Fruit fly (Drosophila melanogaster) whole organism, prepupa: ENCODE data around the gene CG17681.

Experiments
- Blimp-1 ChIP-seq: fragments of 200-800 bp; sonication (Bioruptor generic); optimal IDR thresholded peaks from 3 replicates; lab custom pipeline; 2017; ENCODE audit warnings: missing biosample characterization, missing genetic modification characterization, mild to moderate bottlenecking, moderate library complexity, missing genetic modification reagents
- CG10631 ChIP-seq: fragments of 200-800 bp; sonication (Bioruptor generic); optimal IDR thresholded peaks from 2 replicates; lab custom pipeline; 2016; ENCODE audit warnings: missing biosample characterization, missing genetic modification characterization
- CG10669 ChIP-seq: fragments of 200-800 bp; sonication (Bioruptor generic); optimal IDR thresholded peaks from 3 replicates; lab custom pipeline; 2018; ENCODE audit warnings: missing biosample characterization, mild to moderate bottlenecking, missing genetic modification characterization, moderate library complexity
- CG11294 ChIP-seq: fragments of 200-800 bp; sonication (Bioruptor generic); IDR thresholded peaks from 2 replicates; pipeline ENCODE4 v1.3.6; 2022; ENCODE audit warnings: missing biosample characterization, missing genetic modification characterization
- CG11762 ChIP-seq: fragments of 200-800 bp; sonication (Bioruptor generic); optimal IDR thresholded peaks from 3 replicates; lab custom pipeline; 2016; ENCODE audit warnings: missing biosample characterization, missing genetic modification characterization; ENCODE audit not compliant: insufficient read depth
- CG15336 ChIP-seq: fragments of 200-800 bp; sonication (Bioruptor generic); IDR thresholded peaks from 2 replicates; pipeline ENCODE4 v1.3.6; 2022; ENCODE audit warnings: missing biosample characterization, missing genetic modification characterization
- CG1621 ChIP-seq: fragments of 200-800 bp; sonication (Bioruptor generic); optimal IDR thresholded peaks from 3 replicates; lab custom pipeline; 2018; ENCODE audit warnings: missing biosample characterization, mild to moderate bottlenecking, missing genetic modification characterization
- CG16779 ChIP-seq: fragments of 200-800 bp; sonication (Bioruptor generic); optimal IDR thresholded peaks from 3 replicates; lab custom pipeline; 2017; ENCODE audit warnings: missing biosample characterization, mild to moderate bottlenecking, missing genetic modification characterization
- CG3032 ChIP-seq: fragments of 200-800 bp; optimal IDR thresholded peaks from 2 replicates; lab custom pipeline; 2019; ENCODE audit warnings: missing biosample characterization, mild to moderate bottlenecking, missing genetic modification characterization, moderate library complexity
- CG32006 ChIP-seq: fragments of 200-800 bp; sonication (Bioruptor generic); optimal IDR thresholded peaks from 3 replicates; lab custom pipeline; 2017; ENCODE audit warnings: missing biosample characterization, mild to moderate bottlenecking, missing genetic modification characterization
- CG34406 ChIP-seq: fragments of 200-800 bp; sonication (Bioruptor generic); optimal IDR thresholded peaks from 3 replicates; lab custom pipeline; 2016; ENCODE audit warnings: missing biosample characterization, missing genetic modification characterization
- CG6276 ChIP-seq: fragments of 200-800 bp; sonication (Bioruptor generic); optimal IDR thresholded peaks from 2 replicates; lab custom pipeline; 2017; ENCODE audit warnings: missing biosample characterization, mild to moderate bottlenecking, missing genetic modification characterization
- CG6792 ChIP-seq: fragments of 200-800 bp; sonication (Bioruptor generic); optimal IDR thresholded peaks from 3 replicates; lab custom pipeline; 2016; ENCODE audit warnings: missing biosample characterization, missing genetic modification characterization
- CG7368 ChIP-seq: fragments of 200-800 bp; sonication (Bioruptor generic); optimal IDR thresholded peaks from 3 replicates; lab custom pipeline; 2016; ENCODE audit warnings: missing biosample characterization, missing genetic modification characterization
- CG8119 ChIP-seq: fragments of 200-800 bp; sonication (Bioruptor generic); IDR thresholded peaks from 3 replicates; pipeline ENCODE4 v1.3.6; 2022; ENCODE audit warnings: missing biosample characterization, missing genetic modification characterization
- CG8319 ChIP-seq: fragments of 200-800 bp; sonication (Bioruptor generic); optimal IDR thresholded peaks from 3 replicates; lab custom pipeline; 2016; ENCODE audit warnings: missing biosample characterization, missing genetic modification characterization
- CG9139 ChIP-seq: fragments of 200-800 bp; sonication (Bioruptor generic); optimal IDR thresholded peaks from 3 replicates; lab custom pipeline; 2017; ENCODE audit warnings: missing biosample characterization, mild to moderate bottlenecking, missing genetic modification characterization
- Eip78C ChIP-seq: fragments of 200-800 bp; sonication (Bioruptor generic); peaks from one replicate; lab custom pipeline; 2016; ENCODE audit warnings: missing biosample characterization, missing genetic modification characterization
- Eip93F ChIP-seq: fragments of 200-800 bp; sonication (Bioruptor generic); optimal IDR thresholded peaks from 2 replicates; lab custom pipeline; 2016; ENCODE audit warnings: missing biosample characterization, mild to moderate bottlenecking, missing genetic modification characterization
- Ets96B ChIP-seq: fragments of 200-800 bp; optimal IDR thresholded peaks from 2 replicates; lab custom pipeline; 2019; ENCODE audit warnings: missing biosample characterization, mild to moderate bottlenecking, missing genetic modification characterization, moderate library complexity
- Hr38 ChIP-seq: sonication (Bioruptor generic); optimal IDR thresholded peaks from 2 replicates; lab custom pipeline; 2016; ENCODE audit warnings: missing biosample characterization, missing genetic modification characterization
- Hr39 ChIP-seq: fragments of 200-800 bp; sonication (Bioruptor generic); optimal IDR thresholded peaks from 2 replicates; lab custom pipeline; 2016; ENCODE audit warnings: missing biosample characterization, missing genetic modification characterization
- Met ChIP-seq: fragments of 200-800 bp; sonication (Bioruptor generic); optimal IDR thresholded peaks from 3 replicates; lab custom pipeline; 2016; ENCODE audit warnings: missing biosample characterization, missing genetic modification characterization
- Smox ChIP-seq: fragments of 200-800 bp; sonication (Bioruptor generic); optimal IDR thresholded peaks from 3 replicates; lab custom pipeline; 2016; ENCODE audit warnings: missing biosample characterization, missing genetic modification characterization
- Sox14 ChIP-seq: fragments of 200-800 bp; sonication (Bioruptor generic); optimal IDR thresholded peaks from 3 replicates; lab custom pipeline; 2016; ENCODE audit warnings: missing biosample characterization, missing genetic modification characterization
- achi ChIP-seq: fragments of 200-800 bp; sonication (Bioruptor generic); optimal IDR thresholded peaks from 3 replicates; lab custom pipeline; 2016; ENCODE audit warnings: missing biosample characterization, missing genetic modification characterization
- cyc ChIP-seq: fragments of 200-800 bp; sonication (Bioruptor generic); optimal IDR thresholded peaks from 3 replicates; lab custom pipeline; 2016; ENCODE audit warnings: missing biosample characterization, missing genetic modification characterization
- dsx ChIP-seq: fragments of 200-800 bp; optimal IDR thresholded peaks from 3 replicates; lab custom pipeline; 2019; ENCODE audit warnings: missing biosample characterization, mild to moderate bottlenecking, missing genetic modification characterization, moderate library complexity; ENCODE audit not compliant: poor library complexity, severe bottlenecking
- eg ChIP-seq: fragments of 200-800 bp; sonication (Bioruptor generic); IDR thresholded peaks from 3 replicates; pipeline ENCODE4 v1.3.6; 2022; ENCODE audit warnings: missing biosample characterization, missing genetic modification characterization
- esn ChIP-seq: fragments of 200-800 bp; sonication (Bioruptor generic); optimal IDR thresholded peaks from 2 replicates; lab custom pipeline; 2016; ENCODE audit warnings: missing biosample characterization, mild to moderate bottlenecking, missing genetic modification characterization, moderate library complexity
- fd59A ChIP-seq: fragments of 200-800 bp; sonication (Bioruptor generic); optimal IDR thresholded peaks from 2 replicates; lab custom pipeline; 2017; ENCODE audit warnings: missing biosample characterization, mild to moderate bottlenecking, missing genetic modification characterization, missing genetic modification reagents
- fd85E ChIP-seq: fragments of 200-800 bp; sonication (Bioruptor generic); optimal IDR thresholded peaks from 3 replicates; lab custom pipeline; 2016; ENCODE audit warnings: missing biosample characterization, missing genetic modification characterization
- fkh ChIP-seq: fragments of 200-800 bp; sonication (Bioruptor generic); optimal IDR thresholded peaks from 3 replicates; lab custom pipeline; 2017; ENCODE audit warnings: missing biosample characterization, mild to moderate bottlenecking, missing genetic modification characterization, moderate library complexity
- lz ChIP-seq: fragments of 200-800 bp; sonication (Bioruptor generic); optimal IDR thresholded peaks from 3 replicates; lab custom pipeline; 2016; ENCODE audit warnings: missing biosample characterization, missing genetic modification characterization
- pdm3 ChIP-seq: fragments of 200-800 bp; sonication (Bioruptor generic); optimal IDR thresholded peaks from 3 replicates; lab custom pipeline; 2016; ENCODE audit warnings: missing biosample characterization, missing genetic modification characterization
- salr ChIP-seq, 2 experiments: fragments of 200-800 bp; sonication (Bioruptor generic); optimal IDR thresholded peaks; 3 replicates each; lab custom pipeline; 2016 to 2018; ENCODE audit warnings: missing biosample characterization in 2 of 2, missing genetic modification characterization in 2 of 2, mild to moderate bottlenecking in 1 of 2
- ss ChIP-seq, 2 experiments: fragments of 200-800 bp; sonication (Bioruptor generic); optimal IDR thresholded peaks; 2 replicates in 1 of 2; 3 replicates in 1 of 2; lab custom pipeline; 2017 to 2018; ENCODE audit warnings: mild to moderate bottlenecking in 2 of 2, missing biosample characterization in 2 of 2, missing genetic modification characterization in 2 of 2, moderate library complexity in 1 of 2
- svp ChIP-seq: fragments of 200-800 bp; sonication (Bioruptor generic); peaks from one replicate; lab custom pipeline; 2016; ENCODE audit warnings: missing biosample characterization, missing genetic modification characterization
- topi ChIP-seq: fragments of 200-800 bp; sonication (Bioruptor generic); optimal IDR thresholded peaks from 3 replicates; lab custom pipeline; 2016; ENCODE audit warnings: missing biosample characterization, missing genetic modification characterization
- vri ChIP-seq: fragments of 200-800 bp; sonication (Bioruptor generic); optimal IDR thresholded peaks from 3 replicates; lab custom pipeline; 2016; ENCODE audit warnings: missing biosample characterization, mild to moderate bottlenecking, missing genetic modification characterization

The CG17681 gene

DNA sequence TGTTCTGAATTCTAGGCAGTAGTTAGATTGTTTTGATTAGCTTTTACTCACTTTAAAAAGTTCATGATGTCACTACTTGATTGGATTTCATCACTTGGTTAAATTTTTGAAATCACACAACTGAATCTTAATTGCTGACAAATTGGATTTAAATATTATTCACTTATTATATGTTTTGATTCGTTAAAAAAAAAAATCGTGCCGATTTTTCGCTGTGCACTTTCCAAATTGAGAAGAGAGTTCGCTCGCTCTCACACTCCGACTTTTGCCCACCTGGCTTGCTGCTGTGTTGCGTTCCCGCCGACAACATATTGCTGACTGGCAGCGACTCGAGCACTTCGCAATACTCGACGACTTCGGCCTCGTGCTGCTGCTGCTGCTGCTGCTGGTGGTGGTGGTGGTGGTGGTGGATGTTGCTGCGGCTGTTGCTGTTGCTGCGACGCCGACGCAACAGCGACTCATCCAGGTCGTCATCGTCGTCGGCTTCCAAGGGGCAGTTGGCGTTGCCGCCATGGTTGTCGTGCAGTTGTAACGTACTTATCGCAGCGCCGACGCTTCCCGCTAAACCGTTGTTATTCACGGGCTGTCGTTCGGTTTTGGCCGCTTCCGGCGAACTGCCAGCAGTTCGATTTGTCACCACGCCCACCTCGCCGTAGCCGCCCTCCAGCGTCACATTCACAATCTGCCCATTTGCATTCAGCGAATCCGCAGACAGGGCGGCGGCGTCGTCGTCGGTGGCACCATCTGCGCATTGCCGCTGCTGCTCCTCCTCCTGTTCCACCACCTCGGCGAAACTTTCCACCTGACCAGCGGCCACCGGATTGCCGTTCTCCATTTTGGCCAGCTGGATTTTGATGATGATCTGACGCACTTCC is 11.2 kb upstream of the CG17681 start (continued):
- TF ChIP-seq dsx (GFP tag; lab: Kevin White, UChicago), result peak; percentile 63
- TF ChIP-seq CG10669 (GFP tag; lab: Kevin White, UChicago), result peak; percentile 57
- TF ChIP-seq salr (GFP tag; optimal IDR thresholded peaks at IDR 0.05; lab: Kevin White, UChicago), result no peak
- peak; percentile 77 for TF ChIP-seq Smox (GFP tag; lab: Kevin White, UChicago)
- peak; percentile 20 for TF ChIP-seq fd85E (GFP tag; lab: Kevin White, UChicago)
- TF ChIP-seq CG34406 (GFP tag; lab: Kevin White, UChicago), result peak; percentile 64
- peak; percentile 57 for TF ChIP-seq CG10631 (GFP tag; lab: Kevin White, UChicago)
- peak; percentile 77 for TF ChIP-seq lz
- peak; percentile 51 for TF ChIP-seq CG8319 (GFP tag; lab: Kevin White, UChicago)
- peak; percentile 76 for TF ChIP-seq topi (GFP tag; lab: Kevin White, UChicago)
- TF ChIP-seq CG3032 (tag; lab: Kevin White, UChicago), result peak; percentile 52
- TF ChIP-seq CG6276 (GFP tag; lab: Kevin White, UChicago), result peak; percentile 74
- TF ChIP-seq CG15336 (GFP tag; lab: Robert Waterston, UW), result peak; percentile 82
- peak; percentile 58 for TF ChIP-seq achi (GFP tag; lab: Kevin White, UChicago)
- peak; percentile 50 for TF ChIP-seq CG16779
- peak; percentile 68 for TF ChIP-seq Hr39 (GFP tag; lab: Kevin White, UChicago)
- peak; percentile 39; the same call in 1 of the 2 replicates for TF ChIP-seq CG11294 (GFP tag; lab: Robert Waterston, UW)
- TF ChIP-seq Ets96B, result peak; percentile 32
- TF ChIP-seq CG9139, result peak; percentile 48
- peak; percentile 61 for TF ChIP-seq CG11762 (GFP tag; lab: Kevin White, UChicago)
- TF ChIP-seq ss (GFP tag; optimal IDR thresholded peaks at IDR 0.05; lab: Kevin White, UChicago), result peak; percentile 22 to 38
- peak; percentile 17 for TF ChIP-seq Hr38
- TF ChIP-seq CG7368 (GFP tag; lab: Kevin White, UChicago), result peak; percentile 44
- peak; percentile 40 for TF ChIP-seq CG1621 (tag; lab: Kevin White, UChicago)
- peak; percentile 78 for TF ChIP-seq Met
- no peak for TF ChIP-seq fd59A (GFP tag; lab: Kevin White, UChicago)
- TF ChIP-seq, all 60 proteins: peak for 53

dm6 chr2L:18143176-18143575 is 9.7 kb upstream of the CG17681 start:
- TF ChIP-seq svp (GFP tag; lab: Kevin White, UChicago) (peak; percentile 91), ss (GFP tag; optimal IDR thresholded peaks at IDR 0.05; lab: Kevin White, UChicago) (no peak)

- TF ChIP-seq vri (GFP tag; lab: Kevin White, UChicago) (peak; percentile 10), fkh (peak; percentile 26), esn (no peak), Sox14 (no peak)
These were observed 8.6 kb upstream of the CG17681 start for dm6 chr2L:18144268-18144834.

dm6 chr2L:18145253-18145652 is 7.7 kb upstream of the CG17681 start:
- TF ChIP-seq fd85E (GFP tag; lab: Kevin White, UChicago) (peak; percentile 69), CG8119 (GFP tag; lab: Robert Waterston, UW) (peak; percentile 85), Smox (GFP tag; lab: Kevin White, UChicago) (peak; percentile 91), CG16779 (peak; percentile 70), Blimp-1 (peak; percentile 75), CG15336 (GFP tag; lab: Robert Waterston, UW) (peak; percentile 81), fkh (peak; percentile 76), CG32006 (peak; percentile 82), CG6792 (GFP tag; lab: Kevin White, UChicago) (peak; percentile 95), achi (GFP tag; lab: Kevin White, UChicago) (peak; percentile 91), Eip93F (GFP tag; lab: Kevin White, UChicago) (peak; percentile 81), CG6276 (GFP tag; lab: Kevin White, UChicago) (peak; percentile 53), CG7368 (GFP tag; lab: Kevin White, UChicago) (peak; percentile 90), lz (peak; percentile 93), pdm3 (peak; percentile 92), svp (GFP tag; lab: Kevin White, UChicago) (peak; percentile 95), CG11762 (GFP tag; lab: Kevin White, UChicago) (peak; percentile 89), CG1621 (tag; lab: Kevin White, UChicago) (peak; percentile 89), Sox14 (peak; percentile 93), Eip78C (GFP tag; lab: Kevin White, UChicago) (peak; percentile 97), CG3032 (tag; lab: Kevin White, UChicago) (peak; percentile 89), dsx (GFP tag; lab: Kevin White, UChicago) (peak; percentile 89), eg (GFP tag; lab: Robert Waterston, UW) (peak; percentile 87), ss (GFP tag; optimal IDR thresholded peaks at IDR 0.05; lab: Kevin White, UChicago) (peak; percentile 86 to 93), fd59A (GFP tag; lab: Kevin White, UChicago) (peak; percentile 87), cyc (GFP tag; lab: Kevin White, UChicago) (peak; percentile 93), Hr39 (GFP tag; lab: Kevin White, UChicago) (peak; percentile 94)
